Worm (Caenorhabditis elegans): ENCODE data around the gene puf-6.

puf-6 gene

DNA sequence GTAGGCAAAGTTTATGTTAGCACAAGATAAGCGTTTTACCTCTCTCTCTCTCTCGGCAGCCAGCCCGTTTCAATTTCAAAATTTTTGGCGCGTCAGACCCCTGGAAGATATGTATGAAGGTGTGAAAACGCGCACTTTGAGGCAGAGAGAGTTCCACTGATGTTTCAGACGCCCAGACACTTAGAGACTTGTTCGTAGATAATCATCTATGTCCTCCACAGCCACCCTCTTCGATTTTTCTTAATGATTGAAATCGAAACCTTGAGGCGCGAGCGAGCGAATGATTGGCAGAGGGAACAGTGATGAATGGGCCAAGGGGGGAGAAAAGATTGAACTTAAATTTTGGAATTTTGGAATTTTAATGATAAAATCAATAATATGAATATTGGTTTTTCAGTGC, 51.7 kb downstream of the puf-6 start:
- TF ChIP-seq efl-1 (optimal IDR thresholded peaks at IDR 0.05) (no peak), efl-1 (GFP tag; optimal IDR thresholded peaks at IDR 0.05 in 1 of 2) (peak in 1 of 2 experiments; percentile 49), lin-14 (GFP tag; optimal IDR thresholded peaks at IDR 0.05) (peak; percentile 62), blmp-1 (tag; optimal IDR thresholded peaks at IDR 0.05) (peak; percentile 31), fkh-10 (GFP tag; optimal IDR thresholded peaks at IDR 0.05) (no peak), rnt-1 (tag; optimal IDR thresholded peaks at IDR 0.05) (peak; percentile 22), irx-1 (tag; optimal IDR thresholded peaks at IDR 0.05) (no peak), nhr-85 (tag) (peak; percentile 90), dpl-1 (GFP tag; optimal IDR thresholded peaks at IDR 0.05) (no peak)

DNA sequence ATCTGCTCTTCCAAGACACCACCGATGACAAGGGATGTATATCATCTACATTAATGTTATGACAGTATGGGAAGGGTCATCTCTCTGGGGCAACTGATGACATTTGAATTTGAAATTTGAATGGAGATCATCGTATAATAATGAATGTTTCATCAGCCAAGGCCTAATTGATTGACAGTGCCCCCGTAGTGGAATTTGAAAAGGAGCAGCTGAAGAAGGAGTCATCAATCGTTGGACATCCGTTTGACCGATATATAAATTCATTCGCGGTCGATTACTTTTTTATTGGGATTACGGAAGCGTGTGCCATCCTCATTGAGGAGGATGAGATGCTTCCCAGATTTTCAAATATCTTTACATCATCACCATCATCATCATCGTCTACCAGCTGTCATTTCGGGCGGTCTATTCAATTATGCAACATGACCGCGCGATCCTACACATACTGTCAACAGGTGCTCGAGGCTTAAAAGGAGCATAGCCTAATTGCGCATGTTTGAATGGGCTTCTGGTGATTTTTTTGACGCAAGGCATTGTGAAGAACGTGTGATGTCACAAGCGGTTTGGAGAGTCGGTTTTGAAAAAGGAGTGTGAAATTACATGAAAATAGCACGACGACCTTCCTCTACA, 52.2 kb downstream of the puf-6 start:
- TF ChIP-seq ztf-11 (tag; optimal IDR thresholded peaks at IDR 0.05): peak in 1 of 2 experiments; percentile 68
- TF ChIP-seq unc-86 (tag; optimal IDR thresholded peaks at IDR 0.05): peak; percentile 22
- TF ChIP-seq dpl-1 (GFP tag; optimal IDR thresholded peaks at IDR 0.05): no peak

DNA sequence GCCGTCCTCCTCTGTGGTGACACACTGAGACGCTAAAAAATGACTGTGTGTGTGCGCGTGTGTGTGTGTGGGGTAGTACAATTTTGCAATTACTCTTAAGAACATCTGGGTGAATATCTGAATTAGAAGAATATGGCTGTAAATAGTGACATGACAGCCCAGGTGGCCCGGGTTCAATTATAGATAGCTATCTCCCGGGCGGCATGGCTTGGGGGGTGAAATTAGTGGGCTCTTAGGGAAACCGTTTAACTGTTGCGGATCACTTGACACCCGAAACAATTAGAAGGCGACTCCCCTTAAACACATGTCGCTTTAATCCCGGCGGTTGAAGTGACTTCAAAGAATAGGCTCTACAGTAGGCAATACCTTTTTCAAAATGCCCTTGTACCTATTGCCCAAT, 53.1 kb downstream of the puf-6 start:
- TF ChIP-seq nhr-28 (tag; optimal IDR thresholded peaks at IDR 0.05): no peak
- peak in 1 of 2 experiments; percentile 25 for TF ChIP-seq ztf-11 (tag; optimal IDR thresholded peaks at IDR 0.05)
